Worm (Caenorhabditis elegans): ENCODE data around the gene srh-17.

DNA sequence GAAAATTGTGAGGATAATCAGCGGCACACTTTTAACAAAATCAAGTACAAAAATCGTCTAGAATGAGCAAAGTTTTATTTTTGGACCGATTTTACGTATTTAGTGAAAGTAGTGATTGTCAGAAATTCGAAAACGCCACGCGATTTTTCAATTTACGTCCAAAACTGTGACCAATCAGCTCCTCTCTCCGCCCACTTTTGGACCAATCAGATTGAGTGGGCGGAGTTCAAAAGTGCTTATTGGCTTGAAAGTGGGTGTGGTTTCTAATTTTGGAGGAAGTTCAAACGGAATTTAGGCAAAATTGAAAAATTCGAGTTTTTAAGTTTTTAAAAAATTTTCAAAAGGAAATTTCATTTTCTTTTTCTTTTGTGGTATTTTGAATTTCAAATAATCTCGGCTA is 46.7 kb upstream of the srh-17 start:
- TF ChIP-seq lin-13 (GFP tag; optimal IDR thresholded peaks at IDR 0.05) (no peak), ama-1 (optimal IDR thresholded peaks at IDR 0.05) (no peak), nhr-23 (tag; optimal IDR thresholded peaks at IDR 0.05) (no peak), elt-3 (tag; optimal IDR thresholded peaks at IDR 0.05) (no peak), lsy-2 (tag; optimal IDR thresholded peaks at IDR 0.05) (no peak), lin-39 (tag; optimal IDR thresholded peaks at IDR 0.05) (no peak), sma-9 (GFP tag; optimal IDR thresholded peaks at IDR 0.05) (no peak), sma-9 (tag; optimal IDR thresholded peaks at IDR 0.05) (no peak), unc-62 (GFP tag; optimal IDR thresholded peaks at IDR 0.05) (no peak), dmd-4 (tag; optimal IDR thresholded peaks at IDR 0.05) (no peak), aly-2 (tag; optimal IDR thresholded peaks at IDR 0.05) (no peak), fos-1 (tag; optimal IDR thresholded peaks at IDR 0.05) (no peak), unc-39 (tag; optimal IDR thresholded peaks at IDR 0.05) (no peak), nhr-6 (tag; optimal IDR thresholded peaks at IDR 0.05) (no peak), nhr-11 (tag; optimal IDR thresholded peaks at IDR 0.05) (no peak)
